Fruit fly (Drosophila melanogaster): ENCODE data around the gene FoxP.

FoxP gene

DNA sequence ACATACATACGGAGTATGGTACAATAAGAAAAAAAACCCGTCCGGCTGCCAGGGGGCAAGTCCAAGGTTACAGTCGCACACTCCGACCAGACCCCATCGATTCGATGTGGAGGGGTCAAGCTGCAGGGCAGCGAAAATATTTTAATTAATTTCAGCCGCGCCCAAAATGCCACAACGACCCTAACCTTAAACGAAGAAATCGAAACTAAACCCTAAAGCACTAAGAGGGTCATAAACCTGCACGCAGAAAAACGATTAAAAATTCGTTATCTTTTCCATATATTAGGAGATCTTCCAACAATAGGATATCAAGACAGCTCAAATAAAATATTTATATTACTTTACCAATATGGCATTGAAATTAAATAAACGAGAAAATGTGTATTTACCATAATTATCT is 28.8 kb downstream of the FoxP start (continued):
- TF ChIP-seq Abd-B (GFP tag; optimal IDR thresholded peaks at IDR 0.05) (peak; percentile 36), CG10274 (GFP tag; optimal IDR thresholded peaks at IDR 0.05) (no peak), CG3163 (GFP tag; optimal IDR thresholded peaks at IDR 0.05) (no peak), unpg (GFP tag; optimal IDR thresholded peaks at IDR 0.05) (peak; percentile 13), CG13894 (tag; optimal IDR thresholded peaks at IDR 0.05) (no peak), Ets65A (GFP tag) (peak; percentile 11), CG12155 (GFP tag; optimal IDR thresholded peaks at IDR 0.05) (peak; percentile 4), HmgZ (tag; optimal IDR thresholded peaks at IDR 0.05) (no peak), aop (GFP tag; IDR thresholded peaks at IDR 0.05) (no peak), CG2678 (tag; optimal IDR thresholded peaks at IDR 0.05) (peak; percentile 7), CG11696 (GFP tag; IDR thresholded peaks at IDR 0.05) (no peak), twi (tag; optimal IDR thresholded peaks at IDR 0.05) (no peak), sd (tag; optimal IDR thresholded peaks at IDR 0.05) (peak; percentile 67), exex (tag; optimal IDR thresholded peaks at IDR 0.05) (no peak), CG3995 (GFP tag; optimal IDR thresholded peaks at IDR 0.05) (no peak), HLHmδ (GFP tag; optimal IDR thresholded peaks at IDR 0.05) (no peak), Aef1 (GFP tag; IDR thresholded peaks at IDR 0.05) (no peak), CG4854 (GFP tag; optimal IDR thresholded peaks at IDR 0.05) (no peak), cwo (GFP tag; optimal IDR thresholded peaks at IDR 0.05) (no peak), CG6765 (GFP tag; optimal IDR thresholded peaks at IDR 0.05) (no peak), Hr51 (GFP tag; optimal IDR thresholded peaks at IDR 0.05) (peak in 1 of 2 experiments; percentile 64), hkb (optimal IDR thresholded peaks at IDR 0.05) (no peak), hkb (GFP tag; IDR thresholded peaks at IDR 0.05) (no peak), CG10366 (GFP tag; IDR thresholded peaks at IDR 0.05) (no peak), CG8089 (GFP tag; optimal IDR thresholded peaks at IDR 0.05) (no peak), PHDP (tag; optimal IDR thresholded peaks at IDR 0.05) (peak; percentile 2), CG15269 (tag; optimal IDR thresholded peaks at IDR 0.05) (peak; percentile 62), zen (tag; optimal IDR thresholded peaks at IDR 0.05) (no peak), CG13424 (tag; optimal IDR thresholded peaks at IDR 0.05) (peak; percentile 50), CG12391 (tag; optimal IDR thresholded peaks at IDR 0.05) (peak; percentile 21)

- TF ChIP-seq CG13123 (GFP tag; optimal IDR thresholded peaks at IDR 0.05) (peak; percentile 0), ac (GFP tag; optimal IDR thresholded peaks at IDR 0.05) (no peak), Oli (tag; optimal IDR thresholded peaks at IDR 0.05) (peak; percentile 17), CG3281 (GFP tag; optimal IDR thresholded peaks at IDR 0.05) (peak; percentile 59), CG10209 (GFP tag; optimal IDR thresholded peaks at IDR 0.05) (peak; percentile 34), CG13296 (GFP tag; optimal IDR thresholded peaks at IDR 0.05) (peak; percentile 66), Fer1 (GFP tag; optimal IDR thresholded peaks at IDR 0.05) (peak; percentile 40), cad (GFP tag; optimal IDR thresholded peaks at IDR 0.05) (no peak), Adf1 (GFP tag; IDR thresholded peaks at IDR 0.05) (no peak), her (GFP tag; optimal IDR thresholded peaks at IDR 0.05) (peak; percentile 38), Myb (GFP tag; optimal IDR thresholded peaks at IDR 0.05) (peak; percentile 2), eyg (GFP tag; optimal IDR thresholded peaks at IDR 0.05) (peak; percentile 28), CG10654 (GFP tag; optimal IDR thresholded peaks at IDR 0.05) (no peak), luna (GFP tag; optimal IDR thresholded peaks at IDR 0.05) (peak; percentile 34), BtbVII (GFP tag; optimal IDR thresholded peaks at IDR 0.05) (peak; percentile 31), CG13894 (tag; optimal IDR thresholded peaks at IDR 0.05) (peak; percentile 45), al (GFP tag; IDR thresholded peaks at IDR 0.05) (no peak), caup (GFP tag; optimal IDR thresholded peaks at IDR 0.05; ENCODE audit: severe bottlenecking) (peak; percentile 73), MESR4 (GFP tag; optimal IDR thresholded peaks at IDR 0.05) (no peak), Med (GFP tag) (peak; percentile 80), pb (GFP tag; optimal IDR thresholded peaks at IDR 0.05) (peak; percentile 9), mirr (GFP tag; optimal IDR thresholded peaks at IDR 0.05) (peak; percentile 86), HmgZ (tag; optimal IDR thresholded peaks at IDR 0.05) (peak; percentile 21), ci (GFP tag; IDR thresholded peaks at IDR 0.05) (no peak)
These were observed 29.4 kb downstream of the FoxP start for dm6 chr3R:9701148-9701703.
